Worm (Caenorhabditis elegans): ENCODE data around the gene col-173.

DNA sequence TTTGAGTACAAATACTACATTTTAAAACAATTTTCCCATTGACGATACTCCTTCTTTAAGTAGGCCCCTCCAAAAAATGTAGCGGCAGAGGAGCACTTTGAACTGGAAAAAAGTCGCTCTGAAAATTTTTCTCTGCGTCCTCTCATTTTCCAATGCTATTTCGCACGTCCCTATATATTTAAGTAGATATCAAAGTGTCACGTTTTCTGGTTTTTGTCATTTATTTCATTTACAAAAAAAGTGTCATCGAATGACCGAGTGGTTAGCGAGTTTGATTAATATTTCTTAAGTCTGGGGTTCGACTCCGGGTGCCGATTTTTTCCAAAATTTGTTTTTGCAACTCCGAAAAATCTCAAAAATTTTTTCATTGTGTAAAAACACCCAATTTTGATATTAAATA, 10.4 kb downstream of the col-173 start:
- TF ChIP-seq ztf-11 (tag; optimal IDR thresholded peaks at IDR 0.05) (no peak), zag-1 (tag; optimal IDR thresholded peaks at IDR 0.05) (no peak)
